Worm (Caenorhabditis elegans) whole organism, young adult: ENCODE results near the gene daf-11.
A peak's percentile ranks its signal among the peaks of the same experiment; 100 is the strongest.

Source experiments
- B0019.2 ChIP-seq: fragments of 200-800 bp; sonication (Bioruptor generic); conservative IDR thresholded peaks from 2 replicates; pipeline ENCODE4 v1.3.6; 2022; ENCODE audit warnings: missing genetic modification reagents, missing genetic modification characterization, missing compliant biosample characterization
- B0336.3 ChIP-seq: fragments of 200-800 bp; sonication (Bioruptor generic); IDR thresholded peaks from 2 replicates; pipeline ENCODE4 v1.3.6; 2022; ENCODE audit warnings: missing genetic modification characterization, missing compliant biosample characterization
- F10E7.11 ChIP-seq: sonication (generic microtip); optimal IDR thresholded peaks from 2 replicates; lab custom pipeline; 2017; ENCODE audit warnings: mild to moderate bottlenecking, missing genetic modification characterization, moderate library complexity, missing compliant biosample characterization
- F23B12.7 ChIP-seq: sonication (generic microtip); optimal IDR thresholded peaks from 2 replicates; lab custom pipeline; 2017; ENCODE audit warnings: missing genetic modification characterization, mild to moderate bottlenecking, missing compliant biosample characterization, antibody characterized with exemption, moderate library complexity; ENCODE audit not compliant: insufficient read depth
- F39B2.1 ChIP-seq: fragments of 200-800 bp; sonication (Bioruptor generic); IDR thresholded peaks from 2 replicates; pipeline ENCODE4 v1.3.6; 2022; ENCODE audit warnings: missing genetic modification reagents, missing genetic modification characterization, missing compliant biosample characterization
- F57A8.1 ChIP-seq: fragments of 200-800 bp; sonication (Bioruptor generic); optimal IDR thresholded peaks from 2 replicates; lab custom pipeline; 2018; ENCODE audit warnings: mild to moderate bottlenecking, missing genetic modification characterization, moderate library complexity, missing compliant biosample characterization
- F57C9.4 ChIP-seq: sonication (generic microtip); optimal IDR thresholded peaks from 2 replicates; lab custom pipeline; 2017; ENCODE audit warnings: mild to moderate bottlenecking, missing genetic modification characterization, missing compliant biosample characterization
- K11D2.4 ChIP-seq: fragments of 200-800 bp; sonication (Bioruptor generic); IDR thresholded peaks from 2 replicates; pipeline ENCODE4 v1.3.6; 2022; ENCODE audit warnings: missing genetic modification reagents, missing genetic modification characterization, missing compliant biosample characterization
- T26A5.8 ChIP-seq: sonication (generic microtip); optimal IDR thresholded peaks from 2 replicates; lab custom pipeline; 2016; ENCODE audit warnings: missing genetic modification characterization, missing compliant biosample characterization
- Y53G8AR.9 ChIP-seq: fragments of 200-800 bp; sonication (Bioruptor generic); conservative IDR thresholded peaks from 2 replicates; pipeline ENCODE4 v1.3.6; 2022; ENCODE audit warnings: missing genetic modification reagents, missing genetic modification characterization, missing compliant biosample characterization
- Y67H2A.10 ChIP-seq: fragments of 200-800 bp; sonication (Bioruptor generic); conservative IDR thresholded peaks from 2 replicates; pipeline ENCODE4 v1.3.6; 2022; ENCODE audit warnings: missing genetic modification reagents, missing genetic modification characterization, missing compliant biosample characterization
- atf-7 ChIP-seq: sonication (generic microtip); optimal IDR thresholded peaks from 2 replicates; lab custom pipeline; 2017; ENCODE audit warnings: mild to moderate bottlenecking, missing genetic modification characterization, missing compliant biosample characterization
- athp-1 ChIP-seq: sonication (generic microtip); optimal IDR thresholded peaks from 2 replicates; lab custom pipeline; 2017; ENCODE audit warnings: mild to moderate bottlenecking, missing genetic modification characterization, missing compliant biosample characterization
- attf-3 ChIP-seq: fragments of 200-800 bp; sonication (Bioruptor generic); conservative IDR thresholded peaks from 2 replicates; pipeline ENCODE4 v1.3.6; 2022; ENCODE audit warnings: missing genetic modification reagents, missing genetic modification characterization, missing compliant biosample characterization
- attf-5 ChIP-seq: fragments of 200-800 bp; sonication (Bioruptor generic); optimal IDR thresholded peaks from 2 replicates; lab custom pipeline; 2018; ENCODE audit warnings: mild to moderate bottlenecking, missing genetic modification characterization, missing compliant biosample characterization
- attf-6 ChIP-seq: fragments of 200-800 bp; sonication (Bioruptor generic); IDR thresholded peaks from 2 replicates; pipeline ENCODE4 v1.3.6; 2022; ENCODE audit warnings: missing genetic modification reagents, missing genetic modification characterization, missing compliant biosample characterization
- bed-2 ChIP-seq: fragments of 200-800 bp; sonication (Bioruptor generic); IDR thresholded peaks from 2 replicates; pipeline ENCODE4 v1.3.6; 2022; ENCODE audit warnings: missing genetic modification reagents, missing genetic modification characterization, missing compliant biosample characterization
- ceh-27 ChIP-seq: fragments of 200-800 bp; sonication (Bioruptor generic); optimal IDR thresholded peaks from 2 replicates; lab custom pipeline; 2018; ENCODE audit warnings: mild to moderate bottlenecking, missing genetic modification characterization, moderate library complexity, missing compliant biosample characterization
- ceh-79 ChIP-seq: sonication (generic microtip); optimal IDR thresholded peaks from 2 replicates; lab custom pipeline; 2017; ENCODE audit warnings: mild to moderate bottlenecking, missing genetic modification characterization, missing compliant biosample characterization
- ceh-91 ChIP-seq: fragments of 200-800 bp; sonication (Bioruptor generic); IDR thresholded peaks from 2 replicates; pipeline ENCODE4 v1.3.6; 2022; ENCODE audit warnings: missing genetic modification reagents, missing genetic modification characterization, missing compliant biosample characterization
- chd-7 ChIP-seq: sonication (generic microtip); optimal IDR thresholded peaks from 2 replicates; lab custom pipeline; 2016; ENCODE audit warnings: mild to moderate bottlenecking, missing genetic modification characterization, moderate library complexity, missing compliant biosample characterization
- die-1 ChIP-seq: sonication (generic microtip); optimal IDR thresholded peaks from 2 replicates; lab custom pipeline; 2016; ENCODE audit warnings: missing genotype, mild to moderate bottlenecking, missing genetic modification characterization, missing compliant biosample characterization
- dox-1 ChIP-seq: fragments of 200-800 bp; sonication (Bioruptor generic); IDR thresholded peaks from 2 replicates; pipeline ENCODE4 v1.3.6; 2022; ENCODE audit warnings: missing genetic modification reagents, missing genetic modification characterization, missing compliant biosample characterization
- egl-18 ChIP-seq: fragments of 200-800 bp; sonication (Bioruptor generic); IDR thresholded peaks from 2 replicates; pipeline ENCODE4 v1.3.6; 2022; ENCODE audit warnings: missing genetic modification reagents, missing genetic modification characterization, missing compliant biosample characterization
- ets-4 ChIP-seq: fragments of 200-800 bp; sonication (Bioruptor generic); optimal IDR thresholded peaks from 2 replicates; lab custom pipeline; 2018; ENCODE audit warnings: mild to moderate bottlenecking, missing genetic modification characterization, missing compliant biosample characterization
- him-1 ChIP-seq: sonication (generic microtip); optimal IDR thresholded peaks from 2 replicates; lab custom pipeline; 2016; ENCODE audit warnings: missing genotype, missing genetic modification reagents, missing genetic modification characterization, missing compliant biosample characterization
- hlh-12 ChIP-seq: sonication (generic microtip); optimal IDR thresholded peaks from 2 replicates; lab custom pipeline; 2016; ENCODE audit warnings: missing genetic modification characterization, missing compliant biosample characterization
- hlh-26 ChIP-seq: fragments of 200-800 bp; sonication (Bioruptor generic); conservative IDR thresholded peaks from 2 replicates; pipeline ENCODE4 v1.3.6; 2022; ENCODE audit warnings: missing genetic modification reagents, missing genetic modification characterization, missing compliant biosample characterization
- hmg-1.2 ChIP-seq: fragments of 200-800 bp; sonication (Bioruptor generic); IDR thresholded peaks from 2 replicates; pipeline ENCODE4 v1.3.6; 2022; ENCODE audit warnings: missing genetic modification reagents, missing genetic modification characterization, missing compliant biosample characterization
- hrde-1 ChIP-seq: sonication (generic microtip); optimal IDR thresholded peaks from 2 replicates; lab custom pipeline; 2016; ENCODE audit warnings: missing genetic modification characterization, mild to moderate bottlenecking, missing compliant biosample characterization, moderate library complexity, missing genotype, missing genetic modification reagents, borderline replicate concordance
- hsf-1 ChIP-seq: fragments of 200-800 bp; sonication (Bioruptor generic); IDR thresholded peaks from 2 replicates; pipeline ENCODE4 v1.3.6; 2022; ENCODE audit warnings: missing genetic modification reagents, missing genetic modification characterization, missing compliant biosample characterization
- lin-54 ChIP-seq: fragments of 200-800 bp; sonication (Bioruptor generic); optimal IDR thresholded peaks from 2 replicates; lab custom pipeline; 2018; ENCODE audit warnings: mild to moderate bottlenecking, missing genetic modification characterization, missing compliant biosample characterization
- lsl-1 ChIP-seq: fragments of 200-800 bp; sonication (Bioruptor generic); optimal IDR thresholded peaks from 2 replicates; lab custom pipeline; 2018; ENCODE audit warnings: mild to moderate bottlenecking, missing genetic modification characterization, moderate library complexity, missing compliant biosample characterization
- mxl-1 ChIP-seq: sonication (generic microtip); optimal IDR thresholded peaks from 2 replicates; lab custom pipeline; 2016; ENCODE audit warnings: missing genetic modification characterization, missing compliant biosample characterization
- nfya-1 ChIP-seq: sonication (generic microtip); optimal IDR thresholded peaks from 2 replicates; lab custom pipeline; 2017; ENCODE audit warnings: antibody characterized with exemption, missing compliant biosample characterization, missing genetic modification characterization, borderline replicate concordance; ENCODE audit not compliant: insufficient read depth
- nhr-80 ChIP-seq: sonication (generic microtip); optimal IDR thresholded peaks from 2 replicates; lab custom pipeline; 2016; ENCODE audit warnings: missing genetic modification characterization, missing compliant biosample characterization
- nhr-90 ChIP-seq: sonication (generic microtip); optimal IDR thresholded peaks from 2 replicates; lab custom pipeline; 2016; ENCODE audit warnings: missing genotype, mild to moderate bottlenecking, missing genetic modification characterization, missing compliant biosample characterization
- pbrm-1 ChIP-seq: fragments of 200-800 bp; sonication (Bioruptor generic); IDR thresholded peaks from 2 replicates; pipeline ENCODE4 v1.3.6; 2022; ENCODE audit warnings: missing genetic modification reagents, missing genetic modification characterization, missing compliant biosample characterization
- rpc-1 ChIP-seq, 2 experiments: fragments of 150-350 bp in 1 of 2; sonication (generic microtip) in 1 of 2; optimal IDR thresholded peaks; 2 replicates each; lab custom pipeline; 2014 to 2018; ENCODE audit warnings: missing biosample characterization in 1 of 2, missing genetic modification characterization in 1 of 2, missing genetic modification reagents in 1 of 2, missing genotype in 1 of 2
- snpc-4 ChIP-seq, 5 experiments: fragments of 150-350 bp in 1 of 5; sonication (generic microtip) in 4 of 5; optimal IDR thresholded peaks; 2 replicates each; lab custom pipeline; 2014 to 2018; ENCODE audit warnings: missing genetic modification characterization in 5 of 5, missing biosample characterization in 3 of 5, antibody characterized with exemption in 2 of 5, mild to moderate bottlenecking in 2 of 5, missing compliant biosample characterization in 2 of 5, missing genotype in 2 of 5, moderate library complexity in 2 of 5, missing genetic modification reagents in 1 of 5
- unc-130 ChIP-seq: sonication (generic microtip); optimal IDR thresholded peaks from 2 replicates; lab custom pipeline; 2016; ENCODE audit warnings: missing genetic modification reagents, missing genetic modification characterization, missing compliant biosample characterization
- ztf-25 ChIP-seq: fragments of 200-800 bp; sonication (Bioruptor generic); IDR thresholded peaks from 2 replicates; pipeline ENCODE4 v1.3.6; 2022; ENCODE audit warnings: missing genetic modification reagents, missing genetic modification characterization, missing compliant biosample characterization

daf-11 gene

ce11 chrV:11722858-11723257, 3.0 kb downstream of the daf-11 start:
- TF ChIP-seq ztf-25 (GFP tag; lab: Robert Waterston, UW) (no peak), mxl-1 (no peak), attf-3 (GFP tag; lab: Robert Waterston, UW) (no peak), hlh-12 (tag; lab: Kevin White, UChicago) (no peak), snpc-4 (GFP tag; optimal IDR thresholded peaks at IDR 0.05; lab: Kevin White, UChicago) (no peak), snpc-4 (tag; optimal IDR thresholded peaks at IDR 0.05; lab: Kevin White, UChicago) (no peak), hrde-1 (tag; lab: Kevin White, UChicago) (no peak), dox-1 (GFP tag; lab: Robert Waterston, UW) (no peak), hsf-1 (GFP tag; lab: Robert Waterston, UW) (no peak), B0336.3 (GFP tag; lab: Robert Waterston, UW) (no peak), athp-1 (tag; lab: Kevin White, UChicago) (no peak), nhr-90 (no peak), ceh-79 (tag; lab: Kevin White, UChicago) (no peak), F57C9.4 (no peak), Y53G8AR.9 (GFP tag; lab: Robert Waterston, UW) (no peak), chd-7 (tag; lab: Kevin White, UChicago) (no peak), hlh-26 (no peak)

- TF ChIP-seq attf-5 (GFP tag; lab: Kevin White, UChicago): no peak
- TF ChIP-seq him-1 (tag; lab: Kevin White, UChicago): no peak
- TF ChIP-seq pbrm-1: no peak
- TF ChIP-seq nhr-80 (tag; lab: Kevin White, UChicago): peak; percentile 59
Observed at ce11 chrV:11716930-11717329, 8.9 kb downstream of the daf-11 start.

ce11 chrV:11715797-11716196, 10.1 kb downstream of the daf-11 start, which contains the start of gene tre-3:
TSS of gene tre-3 (minus strand) at chrV:11715903.
- TF ChIP-seq nhr-80 (tag; lab: Kevin White, UChicago) (peak; percentile 50), bed-2 (GFP tag; lab: Robert Waterston, UW) (no peak), hmg-1.2 (GFP tag; lab: Robert Waterston, UW) (no peak)
- TF ChIP-seq, all 124 proteins: peak for 1

ce11 chrV:11711751-11712150, 14.1 kb downstream of the daf-11 start:
- no peak for TF ChIP-seq rpc-1 (optimal IDR thresholded peaks at IDR 0.05; lab: Kevin White, UChicago)
- TF ChIP-seq rpc-1 (tag; optimal IDR thresholded peaks at IDR 0.05; lab: Kevin White, UChicago): no peak
- TF ChIP-seq ceh-27 (GFP tag; lab: Kevin White, UChicago): peak; percentile 12

ce11 chrV:11706353-11706752, 19.5 kb downstream of the daf-11 start:
- TF ChIP-seq F23B12.7 (tag; lab: Kevin White, UChicago) (no peak), lin-54 (GFP tag; lab: Kevin White, UChicago) (no peak), egl-18 (GFP tag; lab: Robert Waterston, UW) (no peak), unc-130 (no peak), attf-6 (GFP tag; lab: Robert Waterston, UW) (no peak), ceh-91 (no peak), T26A5.8 (tag; lab: Kevin White, UChicago) (no peak), nfya-1 (tag; lab: Kevin White, UChicago) (no peak), F10E7.11 (no peak), atf-7 (tag; lab: Kevin White, UChicago) (no peak), Y67H2A.10 (GFP tag; lab: Robert Waterston, UW) (no peak), die-1 (tag; lab: Kevin White, UChicago) (no peak), ceh-79 (tag; lab: Kevin White, UChicago) (no peak), ets-4 (no peak), B0019.2 (GFP tag; lab: Robert Waterston, UW) (no peak), F57A8.1 (GFP tag; lab: Kevin White, UChicago) (no peak), K11D2.4 (GFP tag; lab: Robert Waterston, UW) (no peak), lsl-1 (GFP tag; lab: Kevin White, UChicago) (no peak), F39B2.1 (GFP tag; lab: Robert Waterston, UW) (no peak)
